Worm (Caenorhabditis elegans) whole organism, young adult: Measurements from ENCODE around the gene T24A6.7.

Source experiments
- B0019.2 ChIP-seq: fragments of 200-800 bp; sonication (Bioruptor generic); conservative IDR thresholded peaks from 2 replicates; pipeline ENCODE4 v1.3.6; 2022; ENCODE audit warnings: missing genetic modification reagents, missing genetic modification characterization, missing compliant biosample characterization
- B0261.1 ChIP-seq: sonication (generic microtip); optimal IDR thresholded peaks from 2 replicates; lab custom pipeline; 2016; ENCODE audit warnings: mild to moderate bottlenecking, missing genetic modification characterization, moderate library complexity, missing compliant biosample characterization
- C06A6.2 ChIP-seq: fragments of 200-800 bp; sonication (Bioruptor generic); conservative IDR thresholded peaks from 2 replicates; pipeline ENCODE4 v1.3.6; 2022; ENCODE audit warnings: missing genetic modification characterization, missing compliant biosample characterization
- F49E8.2 ChIP-seq: sonication (generic microtip); optimal IDR thresholded peaks from 3 replicates; lab custom pipeline; 2017; ENCODE audit warnings: missing genetic modification characterization, mild to moderate bottlenecking, missing compliant biosample characterization, antibody characterized with exemption, moderate library complexity; ENCODE audit not compliant: insufficient read depth
- F55B11.4 ChIP-seq: sonication (generic microtip); optimal IDR thresholded peaks from 2 replicates; lab custom pipeline; 2016; ENCODE audit warnings: missing compliant biosample characterization, missing genetic modification characterization, borderline replicate concordance; ENCODE audit not compliant: insufficient read depth
- K12H6.12 ChIP-seq: fragments of 200-800 bp; sonication (Bioruptor generic); optimal IDR thresholded peaks from 2 replicates; lab custom pipeline; 2018; ENCODE audit warnings: mild to moderate bottlenecking, missing genetic modification characterization, missing compliant biosample characterization
- akir-1 ChIP-seq: fragments of 200-800 bp; sonication (Bioruptor generic); optimal IDR thresholded peaks from 2 replicates; lab custom pipeline; 2018; ENCODE audit warnings: mild to moderate bottlenecking, missing genetic modification characterization, moderate library complexity, missing compliant biosample characterization
- ama-1 ChIP-seq, 3 experiments: fragments of 150-350 bp in 1 of 3; sonication (generic microtip) in 2 of 3; optimal IDR thresholded peaks; 2 replicates each; lab custom pipeline; 2014 to 2018; ENCODE audit warnings: missing biosample characterization in 2 of 3, missing genetic modification characterization in 2 of 3, missing genetic modification reagents in 2 of 3
- aptf-2 ChIP-seq: fragments of 200-800 bp; sonication (Bioruptor generic); conservative IDR thresholded peaks from 2 replicates; pipeline ENCODE4 v1.3.6; 2022; ENCODE audit warnings: missing genetic modification reagents, missing genetic modification characterization, missing compliant biosample characterization
- attf-3 ChIP-seq: fragments of 200-800 bp; sonication (Bioruptor generic); conservative IDR thresholded peaks from 2 replicates; pipeline ENCODE4 v1.3.6; 2022; ENCODE audit warnings: missing genetic modification reagents, missing genetic modification characterization, missing compliant biosample characterization
- bed-2 ChIP-seq: fragments of 200-800 bp; sonication (Bioruptor generic); IDR thresholded peaks from 2 replicates; pipeline ENCODE4 v1.3.6; 2022; ENCODE audit warnings: missing genetic modification reagents, missing genetic modification characterization, missing compliant biosample characterization
- die-1 ChIP-seq: sonication (generic microtip); optimal IDR thresholded peaks from 2 replicates; lab custom pipeline; 2016; ENCODE audit warnings: missing genotype, mild to moderate bottlenecking, missing genetic modification characterization, missing compliant biosample characterization
- dox-1 ChIP-seq: fragments of 200-800 bp; sonication (Bioruptor generic); IDR thresholded peaks from 2 replicates; pipeline ENCODE4 v1.3.6; 2022; ENCODE audit warnings: missing genetic modification reagents, missing genetic modification characterization, missing compliant biosample characterization
- egl-44 ChIP-seq: fragments of 200-800 bp; sonication (Bioruptor generic); IDR thresholded peaks from 2 replicates; pipeline ENCODE4 v1.3.6; 2022; ENCODE audit warnings: missing genetic modification reagents, missing genetic modification characterization, missing compliant biosample characterization
- ekl-4 ChIP-seq: fragments of 200-800 bp; sonication (Bioruptor generic); IDR thresholded peaks from 2 replicates; pipeline ENCODE4 v1.3.6; 2022; ENCODE audit warnings: missing genetic modification reagents, missing genetic modification characterization, missing compliant biosample characterization
- fkh-3 ChIP-seq: sonication (generic microtip); optimal IDR thresholded peaks from 2 replicates; lab custom pipeline; 2016; ENCODE audit warnings: mild to moderate bottlenecking, missing genetic modification characterization, missing compliant biosample characterization
- hmg-1.2 ChIP-seq: fragments of 200-800 bp; sonication (Bioruptor generic); IDR thresholded peaks from 2 replicates; pipeline ENCODE4 v1.3.6; 2022; ENCODE audit warnings: missing genetic modification reagents, missing genetic modification characterization, missing compliant biosample characterization
- lag-1 ChIP-seq: fragments of 200-800 bp; sonication (Bioruptor generic); IDR thresholded peaks from 2 replicates; pipeline ENCODE4 v1.3.6; 2022; ENCODE audit warnings: missing genetic modification reagents, missing genetic modification characterization, missing compliant biosample characterization
- let-526 ChIP-seq: fragments of 200-800 bp; sonication (Bioruptor generic); IDR thresholded peaks from 2 replicates; pipeline ENCODE4 v1.3.6; 2022; ENCODE audit warnings: missing genetic modification reagents, missing genetic modification characterization, missing compliant biosample characterization
- lin-35 ChIP-seq, 3 experiments: fragments of 150-350 bp in 2 of 3; sonication (generic microtip) in 1 of 3; optimal IDR thresholded peaks; 2 replicates each; lab custom pipeline; 2014 to 2018; ENCODE audit warnings: missing biosample characterization in 3 of 3, missing genetic modification characterization in 3 of 3, missing genetic modification reagents in 3 of 3
- madf-8 ChIP-seq: fragments of 200-800 bp; sonication (Bioruptor generic); conservative IDR thresholded peaks from 2 replicates; pipeline ENCODE4 v1.3.6; 2022; ENCODE audit warnings: missing genetic modification reagents, missing genetic modification characterization, missing compliant biosample characterization
- mel-28 ChIP-seq: sonication (generic microtip); optimal IDR thresholded peaks from 2 replicates; lab custom pipeline; 2016; ENCODE audit warnings: borderline replicate concordance, mild to moderate bottlenecking, missing genetic modification characterization, missing compliant biosample characterization
- nhr-80 ChIP-seq: sonication (generic microtip); optimal IDR thresholded peaks from 2 replicates; lab custom pipeline; 2016; ENCODE audit warnings: missing genetic modification characterization, missing compliant biosample characterization
- sea-2 ChIP-seq: fragments of 200-800 bp; sonication (Bioruptor generic); IDR thresholded peaks from 2 replicates; pipeline ENCODE4 v1.3.6; 2022; ENCODE audit warnings: missing genetic modification characterization, missing compliant biosample characterization
- snpc-3.4 ChIP-seq: sonication (generic microtip); optimal IDR thresholded peaks from 2 replicates; lab custom pipeline; 2017; ENCODE audit warnings: missing genetic modification characterization, mild to moderate bottlenecking, missing compliant biosample characterization, antibody characterized with exemption, moderate library complexity, missing genotype, missing genetic modification reagents
- snpc-4 ChIP-seq, 5 experiments: fragments of 150-350 bp in 1 of 5; sonication (generic microtip) in 4 of 5; optimal IDR thresholded peaks; 2 replicates each; lab custom pipeline; 2014 to 2018; ENCODE audit warnings: missing genetic modification characterization in 5 of 5, missing biosample characterization in 3 of 5, antibody characterized with exemption in 2 of 5, mild to moderate bottlenecking in 2 of 5, missing compliant biosample characterization in 2 of 5, missing genotype in 2 of 5, moderate library complexity in 2 of 5, missing genetic modification reagents in 1 of 5
- somi-1 ChIP-seq: fragments of 200-800 bp; sonication (Bioruptor generic); optimal IDR thresholded peaks from 2 replicates; lab custom pipeline; 2018; ENCODE audit warnings: mild to moderate bottlenecking, missing genetic modification characterization, missing compliant biosample characterization
- tlf-1 ChIP-seq: fragments of 200-800 bp; sonication (Bioruptor generic); optimal IDR thresholded peaks from 2 replicates; lab custom pipeline; 2018; ENCODE audit warnings: mild to moderate bottlenecking, missing genetic modification characterization, missing compliant biosample characterization
- xnd-1 ChIP-seq: sonication (generic microtip); optimal IDR thresholded peaks from 2 replicates; lab custom pipeline; 2016; ENCODE audit warnings: missing genotype, missing genetic modification reagents, missing genetic modification characterization, missing compliant biosample characterization
- ztf-22 ChIP-seq: fragments of 200-800 bp; sonication (Bioruptor generic); optimal IDR thresholded peaks from 2 replicates; lab custom pipeline; 2018; ENCODE audit warnings: mild to moderate bottlenecking, missing genetic modification characterization, moderate library complexity, missing compliant biosample characterization
- ztf-28 ChIP-seq: fragments of 200-800 bp; sonication (Bioruptor generic); IDR thresholded peaks from 2 replicates; pipeline ENCODE4 v1.3.6; 2022; ENCODE audit warnings: missing genetic modification reagents, missing genetic modification characterization, missing compliant biosample characterization
- ztf-3 ChIP-seq: fragments of 200-800 bp; sonication (Bioruptor generic); optimal IDR thresholded peaks from 2 replicates; lab custom pipeline; 2018; ENCODE audit warnings: mild to moderate bottlenecking, missing genetic modification characterization, missing compliant biosample characterization

T24A6.7 gene

ce11 chrV:3549553-3549952 is 24.5 kb downstream of the T24A6.7 start, which contains the start of gene sri-21:
Gene sri-21 (plus strand): TSS chrV:3549853.
- TF ChIP-seq madf-8 (GFP tag; lab: Robert Waterston, UW) (no peak), egl-44 (GFP tag; lab: Robert Waterston, UW) (no peak), F55B11.4 (no peak), fkh-3 (tag; lab: Kevin White, UChicago) (no peak), K12H6.12 (tag; lab: Kevin White, UChicago) (no peak), akir-1 (no peak), snpc-3.4 (tag; lab: Kevin White, UChicago) (no peak), die-1 (tag; lab: Kevin White, UChicago) (no peak), ama-1 (optimal IDR thresholded peaks at IDR 0.05; lab: Kevin White, UChicago) (no peak), ama-1 (GFP tag; optimal IDR thresholded peaks at IDR 0.05; lab: Kevin White, UChicago) (no peak), ztf-28 (GFP tag; lab: Robert Waterston, UW) (no peak), lin-35 (GFP tag; optimal IDR thresholded peaks at IDR 0.05; lab: Kevin White, UChicago) (no peak), dox-1 (GFP tag; lab: Robert Waterston, UW) (no peak), ztf-22 (GFP tag; lab: Kevin White, UChicago) (no peak)

ce11 chrV:3551765-3552164 is 26.7 kb downstream of the T24A6.7 start, which contains the start of gene grl-28:
Gene grl-28 (minus strand): TSS chrV:3551865.
- TF ChIP-seq ekl-4 (no peak), C06A6.2 (GFP tag; lab: Robert Waterston, UW) (no peak), F49E8.2 (tag; lab: Kevin White, UChicago) (no peak), bed-2 (GFP tag; lab: Robert Waterston, UW) (no peak), attf-3 (GFP tag; lab: Robert Waterston, UW) (no peak), lag-1 (GFP tag; lab: Robert Waterston, UW) (no peak), snpc-4 (GFP tag; optimal IDR thresholded peaks at IDR 0.05; lab: Kevin White, UChicago) (no peak), snpc-4 (tag; optimal IDR thresholded peaks at IDR 0.05; lab: Kevin White, UChicago) (no peak), xnd-1 (no peak), let-526 (GFP tag; lab: Robert Waterston, UW) (no peak), lin-35 (GFP tag; optimal IDR thresholded peaks at IDR 0.05; lab: Kevin White, UChicago) (no peak), egl-44 (GFP tag; lab: Robert Waterston, UW) (no peak), B0261.1 (tag; lab: Kevin White, UChicago) (no peak), aptf-2 (GFP tag; lab: Robert Waterston, UW) (no peak), B0019.2 (GFP tag; lab: Robert Waterston, UW) (no peak), ztf-28 (GFP tag; lab: Robert Waterston, UW) (no peak), hmg-1.2 (GFP tag; lab: Robert Waterston, UW) (no peak), somi-1 (GFP tag; lab: Kevin White, UChicago) (no peak), mel-28 (tag; lab: Kevin White, UChicago) (no peak), tlf-1 (GFP tag; lab: Kevin White, UChicago) (no peak)

ce11 chrV:3552740-3553469 is 27.8 kb downstream of the T24A6.7 start, which contains the start of gene T24A6.20:
Gene T24A6.20 (plus strand): TSS chrV:3553134.
- TF ChIP-seq sea-2 (GFP tag; lab: Robert Waterston, UW) (no peak), ztf-3 (GFP tag; lab: Kevin White, UChicago) (no peak), F49E8.2 (tag; lab: Kevin White, UChicago) (no peak), ztf-28 (GFP tag; lab: Robert Waterston, UW) (no peak), nhr-80 (peak; percentile 56)
